Worm (Caenorhabditis elegans) whole organism, L4 larva: ENCODE results near the gene srd-55.

Experiments
- F26F4.8 ChIP-seq: fragments of 200-800 bp; sonication (Bioruptor generic); conservative IDR thresholded peaks from 2 replicates; pipeline ENCODE4 v1.3.6; 2022; ENCODE audit warnings: missing genetic modification characterization, missing compliant biosample characterization
- T26A8.4 ChIP-seq: fragments of 200-800 bp; sonication (Bioruptor generic); IDR thresholded peaks from 2 replicates; pipeline ENCODE4 v1.3.6; 2022; ENCODE audit warnings: missing genetic modification characterization, missing compliant biosample characterization
- Y105C5A.15 ChIP-seq: fragments of 200-800 bp; sonication (Bioruptor generic); IDR thresholded peaks from 2 replicates; pipeline ENCODE4 v1.3.6; 2022; ENCODE audit warnings: missing genetic modification characterization, missing compliant biosample characterization
- Y48G9A.11 ChIP-seq: fragments of 200-800 bp; sonication (Bioruptor generic); IDR thresholded peaks from 2 replicates; pipeline ENCODE4 v1.3.6; 2022; ENCODE audit warnings: missing genetic modification reagents, missing genetic modification characterization, missing compliant biosample characterization
- Y75B8A.6 ChIP-seq: fragments of 200-800 bp; sonication (Bioruptor generic); IDR thresholded peaks from 2 replicates; pipeline ENCODE4 v1.3.6; 2022; ENCODE audit warnings: missing genetic modification reagents, missing genetic modification characterization, missing compliant biosample characterization
- aha-1 ChIP-seq: fragments of 150-350 bp; peaks from one replicate; lab custom pipeline; 2014; ENCODE audit warnings: missing biosample characterization, missing genetic modification characterization
- ama-1 ChIP-seq: fragments of 150-350 bp; optimal IDR thresholded peaks from 2 replicates; lab custom pipeline; 2014; ENCODE audit warnings: inconsistent platforms, mixed read lengths
- attf-4 ChIP-seq: sonication (generic microtip); optimal IDR thresholded peaks from 3 replicates; lab custom pipeline; 2017; ENCODE audit warnings: missing biosample characterization, missing genetic modification characterization
- ceh-20 ChIP-seq: fragments of 200-800 bp; sonication (Bioruptor generic); IDR thresholded peaks from 2 replicates; pipeline ENCODE4 v1.3.6; 2022; ENCODE audit warnings: missing genetic modification reagents, missing genetic modification characterization, missing compliant biosample characterization
- ceh-28 ChIP-seq: fragments of 150-350 bp; optimal IDR thresholded peaks from 2 replicates; lab custom pipeline; 2014; ENCODE audit warnings: missing biosample characterization, missing genetic modification reagents, missing genetic modification characterization
- ceh-44 ChIP-seq: fragments of 200-800 bp; sonication (Bioruptor generic); IDR thresholded peaks from 2 replicates; pipeline ENCODE4 v1.3.6; 2022; ENCODE audit warnings: missing genetic modification reagents, missing genetic modification characterization, missing compliant biosample characterization
- ceh-62 ChIP-seq: sonication (generic microtip); optimal IDR thresholded peaks from 2 replicates; lab custom pipeline; 2017; ENCODE audit warnings: missing biosample characterization, missing genetic modification characterization
- daf-12 ChIP-seq: fragments of 150-350 bp; optimal IDR thresholded peaks from 2 replicates; lab custom pipeline; 2014; ENCODE audit warnings: missing biosample characterization, missing genetic modification reagents, missing genetic modification characterization
- daf-19 ChIP-seq: fragments of 200-800 bp; sonication (Bioruptor generic); conservative IDR thresholded peaks from 2 replicates; pipeline ENCODE4 v1.3.6; 2022; ENCODE audit warnings: missing genetic modification characterization, missing compliant biosample characterization
- daf-8 ChIP-seq: fragments of 200-800 bp; sonication (Bioruptor generic); IDR thresholded peaks from 2 replicates; pipeline ENCODE4 v1.3.6; 2022; ENCODE audit warnings: missing genetic modification characterization, missing compliant biosample characterization
- dmd-6 ChIP-seq: fragments of 200-800 bp; sonication (Bioruptor generic); IDR thresholded peaks from 2 replicates; pipeline ENCODE4 v1.3.6; 2022; ENCODE audit warnings: missing genetic modification reagents, missing genetic modification characterization, missing compliant biosample characterization
- dmd-8 ChIP-seq: fragments of 200-800 bp; sonication (Bioruptor generic); IDR thresholded peaks from 2 replicates; pipeline ENCODE4 v1.3.6; 2022; ENCODE audit warnings: missing genetic modification characterization, missing compliant biosample characterization
- dpl-1 ChIP-seq: fragments of 150-350 bp; optimal IDR thresholded peaks from 2 replicates; lab custom pipeline; 2014; ENCODE audit warnings: missing biosample characterization, missing genetic modification reagents, missing genetic modification characterization
- duxl-1 ChIP-seq: sonication (generic microtip); optimal IDR thresholded peaks from 2 replicates; lab custom pipeline; 2016; ENCODE audit warnings: mild to moderate bottlenecking, missing genetic modification characterization, moderate library complexity, missing compliant biosample characterization; ENCODE audit not compliant: poor library complexity
- dve-1 ChIP-seq: sonication (generic microtip); optimal IDR thresholded peaks from 2 replicates; lab custom pipeline; 2017; ENCODE audit warnings: antibody characterized with exemption, mild to moderate bottlenecking, missing genetic modification characterization, missing compliant biosample characterization; ENCODE audit not compliant: insufficient read depth
- hif-1 ChIP-seq, 2 experiments: sonication (generic microtip); optimal IDR thresholded peaks; 2 replicates each; lab custom pipeline; 2016 to 2017; ENCODE audit warnings: missing compliant biosample characterization in 2 of 2, missing genetic modification characterization in 2 of 2, missing genetic modification reagents in 2 of 2, missing genotype in 2 of 2, mild to moderate bottlenecking in 1 of 2
- hlh-11 ChIP-seq: fragments of 200-800 bp; sonication (Bioruptor generic); optimal IDR thresholded peaks from 2 replicates; lab custom pipeline; 2018; ENCODE audit warnings: mild to moderate bottlenecking, missing genetic modification characterization, missing compliant biosample characterization
- hlh-30 ChIP-seq: sonication (generic microtip); optimal IDR thresholded peaks from 2 replicates; lab custom pipeline; 2017; ENCODE audit warnings: antibody characterized with exemption, mild to moderate bottlenecking, missing genetic modification characterization, missing compliant biosample characterization; ENCODE audit not compliant: insufficient read depth
- jun-1 ChIP-seq: fragments of 150-350 bp; optimal IDR thresholded peaks from 2 replicates; lab custom pipeline; 2014; ENCODE audit warnings: missing biosample characterization, missing genetic modification reagents, missing genetic modification characterization
- lin-1 ChIP-seq: fragments of 200-800 bp; sonication (Bioruptor generic); IDR thresholded peaks from 2 replicates; pipeline ENCODE4 v1.3.6; 2022; ENCODE audit warnings: missing genetic modification reagents, missing genetic modification characterization, missing compliant biosample characterization
- lin-15B ChIP-seq: fragments of 150-350 bp; sonication (generic microtip); optimal IDR thresholded peaks from 3 replicates; lab custom pipeline; 2014; ENCODE audit warnings: missing biosample characterization, missing genetic modification characterization
- lin-38 ChIP-seq: fragments of 200-800 bp; sonication (Bioruptor generic); IDR thresholded peaks from 2 replicates; pipeline ENCODE4 v1.3.6; 2022; ENCODE audit warnings: missing genetic modification reagents, missing genetic modification characterization, missing compliant biosample characterization
- mdl-1 ChIP-seq, 2 experiments: fragments of 150-350 bp in 1 of 2; sonication (generic microtip) in 1 of 2; optimal IDR thresholded peaks; 2 replicates each; lab custom pipeline; 2014 to 2017; ENCODE audit warnings: missing biosample characterization in 2 of 2, missing genetic modification characterization in 2 of 2
- mep-1 ChIP-seq: fragments of 150-350 bp; sonication (generic microtip); optimal IDR thresholded peaks from 3 replicates; lab custom pipeline; 2014; ENCODE audit warnings: missing biosample characterization, missing genetic modification characterization
- mxl-2 ChIP-seq: fragments of 200-800 bp; sonication (Bioruptor generic); conservative IDR thresholded peaks from 2 replicates; pipeline ENCODE4 v1.3.6; 2022; ENCODE audit warnings: missing genetic modification reagents, missing genetic modification characterization, missing compliant biosample characterization
- mxl-3 ChIP-seq: fragments of 200-800 bp; sonication (Bioruptor generic); optimal IDR thresholded peaks from 2 replicates; lab custom pipeline; 2018; ENCODE audit warnings: mild to moderate bottlenecking, missing genetic modification characterization, missing compliant biosample characterization
- nhr-11 ChIP-seq: fragments of 150-350 bp; optimal IDR thresholded peaks from 2 replicates; lab custom pipeline; 2014; ENCODE audit warnings: missing biosample characterization, missing genetic modification characterization
- nhr-237 ChIP-seq: sonication (generic microtip); optimal IDR thresholded peaks from 2 replicates; lab custom pipeline; 2017; ENCODE audit warnings: missing biosample characterization, missing genetic modification characterization
- nhr-25 ChIP-seq: sonication (generic microtip); optimal IDR thresholded peaks from 2 replicates; lab custom pipeline; 2017; ENCODE audit warnings: missing genetic modification characterization, mild to moderate bottlenecking, missing compliant biosample characterization, antibody characterized with exemption, moderate library complexity, borderline replicate concordance; ENCODE audit not compliant: insufficient read depth
- nhr-28 ChIP-seq: fragments of 150-350 bp; optimal IDR thresholded peaks from 2 replicates; lab custom pipeline; 2014; ENCODE audit warnings: missing biosample characterization, missing genetic modification characterization
- nhr-41 ChIP-seq: fragments of 200-800 bp; sonication (Bioruptor generic); IDR thresholded peaks from 2 replicates; pipeline ENCODE4 v1.3.6; 2022; ENCODE audit warnings: missing genetic modification reagents, missing genetic modification characterization, missing compliant biosample characterization
- nhr-48 ChIP-seq: sonication (generic microtip); optimal IDR thresholded peaks from 2 replicates; lab custom pipeline; 2016; ENCODE audit warnings: mild to moderate bottlenecking, missing genetic modification characterization, missing compliant biosample characterization
- pha-4 ChIP-seq, 2 experiments: fragments of 150-350 bp in 1 of 2; fragments of 200-800 bp in 1 of 2; sonication (Bioruptor generic) in 1 of 2; IDR thresholded peaks in 1 of 2; optimal IDR thresholded peaks in 1 of 2; 2 replicates each; pipeline versions ENCODE4 v1.3.6 to Lab custom; 2014 to 2022; ENCODE audit warnings: missing genetic modification characterization in 2 of 2, missing genetic modification reagents in 2 of 2, missing biosample characterization in 1 of 2, missing compliant biosample characterization in 1 of 2
- php-3 ChIP-seq: fragments of 200-800 bp; sonication (Bioruptor generic); IDR thresholded peaks from 2 replicates; pipeline ENCODE4 v1.3.6; 2022; ENCODE audit warnings: missing genetic modification reagents, missing genetic modification characterization, missing compliant biosample characterization
- rbr-2 ChIP-seq: sonication (generic microtip); optimal IDR thresholded peaks from 2 replicates; lab custom pipeline; 2016; ENCODE audit warnings: missing genotype, missing genetic modification characterization, missing compliant biosample characterization
- set-16 ChIP-seq: fragments of 200-800 bp; sonication (Bioruptor generic); IDR thresholded peaks from 2 replicates; pipeline ENCODE4 v1.3.6; 2022; ENCODE audit warnings: missing genetic modification reagents, missing genetic modification characterization, missing compliant biosample characterization
- snpc-1.2 ChIP-seq: fragments of 200-800 bp; sonication (Bioruptor generic); IDR thresholded peaks from 2 replicates; pipeline ENCODE4 v1.3.6; 2022; ENCODE audit warnings: missing genetic modification reagents, missing genetic modification characterization, missing compliant biosample characterization
- spr-1 ChIP-seq: sonication (generic microtip); optimal IDR thresholded peaks from 2 replicates; lab custom pipeline; 2016; ENCODE audit warnings: mild to moderate bottlenecking, missing genetic modification characterization, missing compliant biosample characterization
- tag-97 ChIP-seq: fragments of 200-800 bp; sonication (Bioruptor generic); IDR thresholded peaks from 2 replicates; pipeline ENCODE4 v1.3.6; 2022; ENCODE audit warnings: missing genetic modification characterization, missing compliant biosample characterization
- unc-62 ChIP-seq, 3 experiments: fragments of 150-350 bp in 1 of 3; sonication (generic microtip); optimal IDR thresholded peaks in 2 of 3; peaks in 1 of 3; 1 replicate in 1 of 3; 2 replicates in 2 of 3; lab custom pipeline; 2014 to 2017; ENCODE audit warnings: missing biosample characterization in 3 of 3, missing genetic modification characterization in 3 of 3, missing genetic modification reagents in 3 of 3, missing genotype in 1 of 3
- zip-11 ChIP-seq: fragments of 200-800 bp; sonication (Bioruptor generic); IDR thresholded peaks from 2 replicates; pipeline ENCODE4 v1.3.6; 2022; ENCODE audit warnings: missing genetic modification characterization, missing compliant biosample characterization
- zip-2 ChIP-seq: fragments of 150-350 bp; optimal IDR thresholded peaks from 2 replicates; lab custom pipeline; 2014; ENCODE audit warnings: missing biosample characterization, missing genetic modification characterization
- ztf-11 ChIP-seq: fragments of 150-350 bp; optimal IDR thresholded peaks from 2 replicates; lab custom pipeline; 2014; ENCODE audit warnings: missing biosample characterization, missing genetic modification characterization

srd-55 gene

ce11 chrII:7402625-7403024 is 5.7 kb upstream of the srd-55 start, which contains the start of gene nas-7:
Gene nas-7 (minus strand): TSS chrII:7402725.
- TF ChIP-seq aha-1 (tag; lab: Kevin White, UChicago) (peak; percentile 52), php-3 (GFP tag; lab: Robert Waterston, UW) (no peak), tag-97 (GFP tag; lab: Robert Waterston, UW) (no peak), attf-4 (tag; lab: Kevin White, UChicago) (no peak)
- TF ChIP-seq, all 104 proteins: peak for 1

ce11 chrII:7404001-7404400 is 4.3 kb upstream of the srd-55 start:
- no peak for TF ChIP-seq dmd-6
- TF ChIP-seq dmd-8 (GFP tag; lab: Robert Waterston, UW): no peak
- TF ChIP-seq duxl-1 (tag; lab: Kevin White, UChicago): no peak
- TF ChIP-seq unc-62 (GFP tag; optimal IDR thresholded peaks at IDR 0.05 in 1 of 2; lab: Kevin White, UChicago): peak in 1 of 2 experiments; percentile 61
- TF ChIP-seq unc-62 (tag; optimal IDR thresholded peaks at IDR 0.05; lab: Kevin White, UChicago): no peak
- no peak for TF ChIP-seq pha-4 (GFP tag; IDR thresholded peaks at IDR 0.05; lab: Robert Waterston, UW)
- no peak for TF ChIP-seq pha-4 (tag; optimal IDR thresholded peaks at IDR 0.05; lab: Kevin White, UChicago)
- TF ChIP-seq lin-38: no peak
- no peak for TF ChIP-seq nhr-237
- TF ChIP-seq ceh-62 (tag; lab: Kevin White, UChicago): no peak
- TF ChIP-seq spr-1 (tag; lab: Kevin White, UChicago): no peak
- peak; percentile 51 for TF ChIP-seq hlh-30 (tag; lab: Kevin White, UChicago)
- TF ChIP-seq daf-8 (GFP tag; lab: Robert Waterston, UW): no peak
- TF ChIP-seq nhr-48: peak; percentile 8
- no peak for TF ChIP-seq zip-11
- peak; percentile 71 for TF ChIP-seq hlh-11 (tag; lab: Kevin White, UChicago)
- no peak for TF ChIP-seq Y105C5A.15 (GFP tag; lab: Robert Waterston, UW)
- TF ChIP-seq hif-1 (tag; optimal IDR thresholded peaks at IDR 0.05; lab: Kevin White, UChicago): no peak
- TF ChIP-seq jun-1 (tag; lab: Kevin White, UChicago): no peak
- TF ChIP-seq aha-1 (tag; lab: Kevin White, UChicago): peak; percentile 73
- no peak for TF ChIP-seq ceh-44 (GFP tag; lab: Robert Waterston, UW)
- TF ChIP-seq nhr-25 (tag; lab: Kevin White, UChicago): peak; percentile 52
- TF ChIP-seq lin-15B (tag; lab: Kevin White, UChicago): no peak
- peak; percentile 61 for TF ChIP-seq mxl-3 (GFP tag; lab: Kevin White, UChicago)
- TF ChIP-seq mxl-2 (GFP tag; lab: Robert Waterston, UW): no peak
- TF ChIP-seq mep-1 (tag; lab: Kevin White, UChicago): peak; percentile 1
- TF ChIP-seq set-16: no peak
- TF ChIP-seq T26A8.4: peak; percentile 20; the same call in 1 of the 2 replicates

- TF ChIP-seq daf-12 (tag; lab: Kevin White, UChicago): no peak
- TF ChIP-seq ztf-11 (tag; lab: Kevin White, UChicago): no peak
- TF ChIP-seq ceh-20: no peak
- TF ChIP-seq ceh-62 (tag; lab: Kevin White, UChicago): no peak
- no peak for TF ChIP-seq nhr-11 (tag; lab: Kevin White, UChicago)
- peak in 1 of 2 experiments; percentile 43 for TF ChIP-seq mdl-1 (tag; optimal IDR thresholded peaks at IDR 0.05; lab: Kevin White, UChicago)
- no peak for TF ChIP-seq Y105C5A.15 (GFP tag; lab: Robert Waterston, UW)
- no peak for TF ChIP-seq Y75B8A.6 (GFP tag; lab: Robert Waterston, UW)
- TF ChIP-seq T26A8.4: no peak
- TF ChIP-seq ceh-28: no peak
- no peak for TF ChIP-seq snpc-1.2 (GFP tag; lab: Robert Waterston, UW)
- no peak for TF ChIP-seq dve-1 (tag; lab: Kevin White, UChicago)
- no peak for TF ChIP-seq lin-1
- no peak for TF ChIP-seq dpl-1 (GFP tag; lab: Kevin White, UChicago)
- no peak for TF ChIP-seq zip-2 (tag; lab: Kevin White, UChicago)
- TF ChIP-seq lin-38: no peak
- no peak for TF ChIP-seq F26F4.8 (GFP tag; lab: Robert Waterston, UW)
- TF ChIP-seq ama-1 (lab: Kevin White, UChicago): no peak
- no peak for TF ChIP-seq nhr-41
- TF ChIP-seq daf-19: no peak
- no peak for TF ChIP-seq Y48G9A.11 (GFP tag; lab: Robert Waterston, UW)
- TF ChIP-seq rbr-2 (tag; lab: Kevin White, UChicago): no peak
- TF ChIP-seq hlh-11 (tag; lab: Kevin White, UChicago): peak; percentile 46
- TF ChIP-seq nhr-28 (tag; lab: Kevin White, UChicago): peak; percentile 56
Measured at ce11 chrII:7405262-7405661, 3.0 kb upstream of the srd-55 start.
